Fruit fly (Drosophila melanogaster) whole organism, pupa: ENCODE measurements around the gene CG43335.

Experiments used
- CG10348 ChIP-seq: fragments of 200-800 bp; sonication (Bioruptor generic); IDR thresholded peaks from 2 replicates; pipeline ENCODE4 v1.3.6; 2022; ENCODE audit warnings: missing biosample characterization, missing genetic modification characterization
- CG12605 ChIP-seq: fragments of 200-800 bp; sonication (Bioruptor generic); IDR thresholded peaks from 2 replicates; pipeline ENCODE4 v1.3.6; 2022; ENCODE audit warnings: missing biosample characterization, missing genetic modification characterization
- CG13204 ChIP-seq: fragments of 200-800 bp; sonication (Bioruptor generic); optimal IDR thresholded peaks from 2 replicates; lab custom pipeline; 2018; ENCODE audit warnings: missing biosample characterization, mild to moderate bottlenecking, missing genetic modification characterization, moderate library complexity
- CG14655 ChIP-seq: fragments of 200-800 bp; sonication (Bioruptor generic); optimal IDR thresholded peaks from 3 replicates; lab custom pipeline; 2017; ENCODE audit warnings: mild to moderate bottlenecking, missing biosample characterization, missing genetic modification reagents, missing genetic modification characterization
- CG15710 ChIP-seq: fragments of 200-800 bp; sonication (Bioruptor generic); optimal IDR thresholded peaks from 2 replicates; lab custom pipeline; 2018; ENCODE audit warnings: missing biosample characterization, mild to moderate bottlenecking, missing genetic modification characterization, moderate library complexity
- CG17806 ChIP-seq: fragments of 200-800 bp; sonication (Bioruptor generic); optimal IDR thresholded peaks from 2 replicates; lab custom pipeline; 2018; ENCODE audit warnings: missing biosample characterization, mild to moderate bottlenecking, missing genetic modification characterization, moderate library complexity
- CG32121 ChIP-seq: fragments of 200-800 bp; sonication (Bioruptor generic); IDR thresholded peaks from 2 replicates; pipeline ENCODE4 v1.3.6; 2022; ENCODE audit warnings: missing biosample characterization, missing genetic modification characterization
- CG34367 ChIP-seq: fragments of 200-800 bp; sonication (Bioruptor generic); optimal IDR thresholded peaks from 2 replicates; lab custom pipeline; 2018; ENCODE audit warnings: missing biosample characterization, mild to moderate bottlenecking, missing genetic modification characterization
- CG4496 ChIP-seq: fragments of 200-800 bp; sonication (Bioruptor generic); IDR thresholded peaks from 3 replicates; pipeline ENCODE4 v1.3.6; 2022; ENCODE audit warnings: missing biosample characterization, missing genetic modification characterization
- CG8159 ChIP-seq: fragments of 200-800 bp; sonication (Bioruptor generic); optimal IDR thresholded peaks from 3 replicates; lab custom pipeline; 2018; ENCODE audit warnings: missing biosample characterization, mild to moderate bottlenecking, missing genetic modification characterization, moderate library complexity
- CG8301 ChIP-seq: fragments of 200-800 bp; sonication (Bioruptor generic); optimal IDR thresholded peaks from 2 replicates; lab custom pipeline; 2018; ENCODE audit warnings: missing biosample characterization, mild to moderate bottlenecking, missing genetic modification characterization
- CG9948 ChIP-seq: fragments of 200-800 bp; sonication (Bioruptor generic); optimal IDR thresholded peaks from 2 replicates; lab custom pipeline; 2018; ENCODE audit warnings: missing biosample characterization, mild to moderate bottlenecking, missing genetic modification characterization, moderate library complexity
- D1 ChIP-seq: fragments of 200-800 bp; sonication (Bioruptor generic); optimal IDR thresholded peaks from 2 replicates; lab custom pipeline; 2018; ENCODE audit warnings: missing biosample characterization, mild to moderate bottlenecking, missing genetic modification characterization, moderate library complexity
- EcR ChIP-seq: fragments of 200-800 bp; sonication (Bioruptor generic); optimal IDR thresholded peaks from 3 replicates; lab custom pipeline; 2019; ENCODE audit warnings: missing biosample characterization, missing genetic modification characterization, mild to moderate bottlenecking, moderate library complexity, missing genetic modification reagents
- Ets98B ChIP-seq: fragments of 200-800 bp; sonication (Bioruptor generic); IDR thresholded peaks from 2 replicates; pipeline ENCODE4 v1.3.6; 2022; ENCODE audit warnings: missing biosample characterization, missing genetic modification characterization
- Pif1A ChIP-seq: fragments of 200-800 bp; sonication (Bioruptor generic); optimal IDR thresholded peaks from 3 replicates; lab custom pipeline; 2016; ENCODE audit warnings: missing biosample characterization, missing genetic modification characterization
- Pif1B ChIP-seq: fragments of 200-800 bp; sonication (Bioruptor generic); optimal IDR thresholded peaks from 3 replicates; lab custom pipeline; 2016; ENCODE audit warnings: missing biosample characterization, missing genetic modification characterization
- Snoo ChIP-seq: fragments of 200-800 bp; sonication (Bioruptor generic); optimal IDR thresholded peaks from 3 replicates; lab custom pipeline; 2017; ENCODE audit warnings: missing biosample characterization, mild to moderate bottlenecking, missing genetic modification characterization, inconsistent platforms
- fd96Ca ChIP-seq: fragments of 200-800 bp; sonication (Bioruptor generic); IDR thresholded peaks from 3 replicates; pipeline ENCODE4 v1.3.6; 2022; ENCODE audit warnings: missing biosample characterization, missing genetic modification characterization
- gl ChIP-seq: fragments of 200-800 bp; sonication (Bioruptor generic); optimal IDR thresholded peaks from 2 replicates; lab custom pipeline; 2018; ENCODE audit warnings: missing biosample characterization, mild to moderate bottlenecking, missing genetic modification characterization
- rn ChIP-seq: fragments of 200-800 bp; sonication (Bioruptor generic); IDR thresholded peaks from 2 replicates; pipeline ENCODE4 v1.3.6; 2022; ENCODE audit warnings: missing biosample characterization, missing genetic modification characterization

CG43335 gene

DNA sequence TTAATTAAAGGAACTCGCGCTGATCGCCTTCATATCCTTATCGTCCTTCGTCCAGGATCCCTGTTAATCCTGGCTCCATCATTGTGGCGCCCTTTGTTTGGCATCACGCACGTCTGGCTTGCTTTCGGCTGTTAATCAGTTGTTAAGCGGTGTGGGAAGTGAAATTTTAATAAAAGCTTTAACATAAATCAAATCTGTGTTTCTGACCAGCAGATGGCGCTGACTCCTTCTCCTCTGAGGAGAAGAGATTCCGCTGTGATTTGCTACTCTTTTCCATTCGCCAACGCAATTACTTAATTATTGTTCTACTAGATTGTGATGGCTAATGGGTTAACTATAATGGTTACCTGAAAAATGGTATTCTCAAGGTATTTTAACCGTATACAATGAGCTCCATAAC, 5.2 kb upstream of the CG43335 start:
- no peak for TF ChIP-seq CG10348 (GFP tag; lab: Robert Waterston, UW)
- no peak for TF ChIP-seq EcR (GFP tag; lab: Kevin White, UChicago)
- no peak for TF ChIP-seq CG8301 (tag; lab: Kevin White, UChicago)
- TF ChIP-seq CG32121 (GFP tag; lab: Robert Waterston, UW): no peak
- no peak for TF ChIP-seq Pif1B
- TF ChIP-seq CG15710 (tag; lab: Kevin White, UChicago): no peak
- TF ChIP-seq CG34367 (tag; lab: Kevin White, UChicago): no peak
- TF ChIP-seq D1 (tag; lab: Kevin White, UChicago): no peak
- no peak for TF ChIP-seq Pif1A (GFP tag; lab: Kevin White, UChicago)

- TF ChIP-seq CG17806 (tag; lab: Kevin White, UChicago) (peak; percentile 75), rn (GFP tag; lab: Robert Waterston, UW) (no peak), D1 (tag; lab: Kevin White, UChicago) (no peak), CG10348 (GFP tag; lab: Robert Waterston, UW) (no peak), Snoo (tag; lab: Kevin White, UChicago) (peak; percentile 16), Ets98B (GFP tag; lab: Robert Waterston, UW) (no peak), CG13204 (GFP tag; lab: Kevin White, UChicago) (no peak), CG14655 (peak; percentile 48), Pif1A (GFP tag; lab: Kevin White, UChicago) (peak; percentile 71), CG8301 (tag; lab: Kevin White, UChicago) (peak; percentile 44), CG15710 (tag; lab: Kevin White, UChicago) (no peak), gl (peak; percentile 55), fd96Ca (peak; percentile 44; the same call in 1 of the 3 replicates), CG12605 (GFP tag; lab: Robert Waterston, UW) (no peak), CG9948 (peak; percentile 37), Pif1B (peak; percentile 67), EcR (GFP tag; lab: Kevin White, UChicago) (no peak), CG34367 (tag; lab: Kevin White, UChicago) (no peak), CG4496 (GFP tag; lab: Robert Waterston, UW) (peak; percentile 45; the same call in 1 of the 3 replicates), CG32121 (GFP tag; lab: Robert Waterston, UW) (no peak), CG8159 (tag; lab: Kevin White, UChicago) (peak; percentile 87)
Measured at dm6 chr3R:15630918-15631317, 4.3 kb upstream of the CG43335 start.

dm6 chr3R:15632441-15632840, 2.8 kb upstream of the CG43335 start:
- TF ChIP-seq CG34367 (tag; lab: Kevin White, UChicago): no peak
- TF ChIP-seq CG10348 (GFP tag; lab: Robert Waterston, UW): no peak
- no peak for TF ChIP-seq CG12605 (GFP tag; lab: Robert Waterston, UW)
- no peak for TF ChIP-seq CG17806 (tag; lab: Kevin White, UChicago)
- TF ChIP-seq CG14655: no peak
- TF ChIP-seq CG32121 (GFP tag; lab: Robert Waterston, UW): no peak
- no peak for TF ChIP-seq CG15710 (tag; lab: Kevin White, UChicago)
- TF ChIP-seq D1 (tag; lab: Kevin White, UChicago): no peak
- TF ChIP-seq CG4496 (GFP tag; lab: Robert Waterston, UW): 0 out of 3 replicates have a peak, but pooled peaks have one; percentile 24

DNA sequence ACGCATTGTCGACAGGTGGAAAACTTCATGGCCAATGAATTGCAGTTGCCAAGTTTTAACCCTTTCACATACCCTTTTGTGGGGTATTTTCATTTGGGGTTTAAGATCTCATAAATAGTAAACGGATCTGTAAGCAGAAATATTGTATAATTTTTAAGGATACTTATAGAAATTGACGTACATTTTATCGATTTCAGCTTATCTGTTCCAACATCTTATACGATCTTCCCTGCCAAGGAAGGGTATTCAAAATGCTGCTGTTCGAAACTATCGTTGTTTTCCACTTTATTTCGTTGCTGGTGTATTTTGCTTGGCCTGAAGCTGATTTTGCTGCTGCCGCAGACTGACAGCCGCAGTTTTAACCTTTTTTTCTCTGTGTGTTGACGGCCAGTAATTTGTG, 1.1 kb upstream of the CG43335 start:
- TF ChIP-seq EcR (GFP tag; lab: Kevin White, UChicago) (peak; percentile 19), CG12605 (GFP tag; lab: Robert Waterston, UW) (peak; percentile 20; the same call in 1 of the 2 replicates), fd96Ca (no peak), D1 (tag; lab: Kevin White, UChicago) (no peak), CG32121 (GFP tag; lab: Robert Waterston, UW) (no peak), CG13204 (GFP tag; lab: Kevin White, UChicago) (peak; percentile 11), CG14655 (peak; percentile 38), Snoo (tag; lab: Kevin White, UChicago) (peak; percentile 67), CG8301 (tag; lab: Kevin White, UChicago) (peak; percentile 15), CG9948 (peak; percentile 66), gl (peak; percentile 8), CG4496 (GFP tag; lab: Robert Waterston, UW) (peak; percentile 43; the same call in 1 of the 3 replicates), CG34367 (tag; lab: Kevin White, UChicago) (peak; percentile 60), rn (GFP tag; lab: Robert Waterston, UW) (no peak), Ets98B (GFP tag; lab: Robert Waterston, UW) (no peak; the same call in 1 of the 2 replicates), CG15710 (tag; lab: Kevin White, UChicago) (peak; percentile 73), CG8159 (tag; lab: Kevin White, UChicago) (peak; percentile 76), Pif1A (GFP tag; lab: Kevin White, UChicago) (peak; percentile 55), CG10348 (GFP tag; lab: Robert Waterston, UW) (no peak), Pif1B (peak; percentile 39), CG17806 (tag; lab: Kevin White, UChicago) (peak; percentile 57)

DNA sequence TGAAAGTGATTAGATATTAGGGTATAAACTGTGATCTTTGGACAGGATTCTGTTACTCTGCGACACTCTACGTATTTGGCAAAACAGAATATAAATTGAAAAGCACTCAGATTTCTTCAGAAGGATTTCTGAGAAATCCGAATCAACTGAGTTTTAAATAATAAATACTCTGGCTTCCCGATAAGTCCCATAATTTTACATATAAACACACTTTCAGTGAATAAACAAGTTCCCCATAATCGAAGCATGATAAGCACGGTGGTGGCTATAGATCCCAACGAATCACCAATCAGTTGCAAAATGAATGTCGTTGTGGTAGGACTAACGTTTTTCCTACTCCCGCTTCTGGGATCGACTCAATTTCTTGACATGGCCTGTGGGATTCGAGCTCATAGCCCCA, 1.6 kb downstream of the CG43335 start, which contains the start of gene CG43336:
Gene CG43336, plus strand, starts transcription at position 301 of the 400 bp plus-strand sequence.
- no peak for TF ChIP-seq Snoo (tag; lab: Kevin White, UChicago)
- no peak for TF ChIP-seq CG9948
- no peak for TF ChIP-seq gl
- no peak for TF ChIP-seq D1 (tag; lab: Kevin White, UChicago)
- no peak for TF ChIP-seq Pif1B
- no peak for TF ChIP-seq CG34367 (tag; lab: Kevin White, UChicago)
- TF ChIP-seq CG17806 (tag; lab: Kevin White, UChicago): no peak
- TF ChIP-seq CG8159 (tag; lab: Kevin White, UChicago): no peak
- no peak for TF ChIP-seq CG15710 (tag; lab: Kevin White, UChicago)
- TF ChIP-seq CG13204 (GFP tag; lab: Kevin White, UChicago): no peak
- no peak for TF ChIP-seq CG8301 (tag; lab: Kevin White, UChicago)
- TF ChIP-seq CG12605 (GFP tag; lab: Robert Waterston, UW): no peak
- TF ChIP-seq Pif1A (GFP tag; lab: Kevin White, UChicago): no peak
- no peak for TF ChIP-seq CG14655
- TF ChIP-seq CG10348 (GFP tag; lab: Robert Waterston, UW): no peak
- no peak for TF ChIP-seq EcR (GFP tag; lab: Kevin White, UChicago)
- TF ChIP-seq, all 21 proteins: peak for 0
